Fruit fly (Drosophila melanogaster) whole organism, embryonic: ENCODE results near the gene Ptp10D.

Experiments
- Blimp-1 ChIP-seq: fragments of 200-800 bp; sonication (Bioruptor generic); optimal IDR thresholded peaks from 3 replicates; lab custom pipeline; 2018; ENCODE audit warnings: missing biosample characterization, missing genetic modification characterization, mild to moderate bottlenecking, moderate library complexity, missing genetic modification reagents
- CG10209 ChIP-seq: fragments of 200-800 bp; sonication (Bioruptor generic); optimal IDR thresholded peaks from 3 replicates; lab custom pipeline; 2017; ENCODE audit warnings: missing biosample characterization, mild to moderate bottlenecking, missing genetic modification characterization, missing genetic modification reagents
- CG10267 ChIP-seq: fragments of 200-800 bp; sonication (Bioruptor generic); optimal IDR thresholded peaks from 2 replicates; lab custom pipeline; 2018; ENCODE audit warnings: missing biosample characterization, mild to moderate bottlenecking, missing genetic modification characterization, moderate library complexity
- CG10462 ChIP-seq: fragments of 200-800 bp; sonication (Bioruptor generic); optimal IDR thresholded peaks from 2 replicates; lab custom pipeline; 2016; ENCODE audit warnings: missing biosample characterization, missing genetic modification characterization
- CG10979 ChIP-seq: fragments of 200-800 bp; sonication (Bioruptor generic); optimal IDR thresholded peaks from 2 replicates; lab custom pipeline; 2018; ENCODE audit warnings: missing biosample characterization, mild to moderate bottlenecking, missing genetic modification characterization, moderate library complexity
- CG11247 ChIP-seq: fragments of 200-800 bp; sonication (Bioruptor generic); IDR thresholded peaks from 2 replicates; pipeline ENCODE4 v1.3.6; 2022; ENCODE audit warnings: missing biosample characterization, missing genetic modification characterization
- CG11398 ChIP-seq: fragments of 200-800 bp; sonication (Bioruptor generic); optimal IDR thresholded peaks from 2 replicates; lab custom pipeline; 2016; ENCODE audit warnings: missing biosample characterization, missing genetic modification characterization
- CG12219 ChIP-seq: fragments of 200-800 bp; sonication (Bioruptor generic); optimal IDR thresholded peaks from 3 replicates; lab custom pipeline; 2018; ENCODE audit warnings: missing biosample characterization, mild to moderate bottlenecking, missing genetic modification characterization
- CG12391 ChIP-seq: fragments of 200-800 bp; sonication (Bioruptor generic); optimal IDR thresholded peaks from 3 replicates; lab custom pipeline; 2018; ENCODE audit warnings: missing biosample characterization, mild to moderate bottlenecking, missing genetic modification characterization, moderate library complexity
- CG12659 ChIP-seq: fragments of 200-800 bp; sonication (Bioruptor generic); optimal IDR thresholded peaks from 3 replicates; lab custom pipeline; 2017; ENCODE audit warnings: mild to moderate bottlenecking, missing biosample characterization, missing genetic modification reagents, missing genetic modification characterization
- CG13424 ChIP-seq: fragments of 200-800 bp; sonication (Bioruptor generic); optimal IDR thresholded peaks from 2 replicates; lab custom pipeline; 2019; ENCODE audit warnings: missing biosample characterization, mild to moderate bottlenecking, missing genetic modification characterization, moderate library complexity
- CG13775 ChIP-seq: fragments of 200-800 bp; sonication (Bioruptor generic); optimal IDR thresholded peaks from 3 replicates; lab custom pipeline; 2017; ENCODE audit warnings: missing biosample characterization, mild to moderate bottlenecking, missing genetic modification characterization
- CG14667 ChIP-seq: fragments of 200-800 bp; sonication (Bioruptor generic); IDR thresholded peaks from 2 replicates; pipeline ENCODE4 v1.3.6; 2022; ENCODE audit warnings: missing biosample characterization, missing genetic modification characterization
- CG17328 ChIP-seq: fragments of 200-800 bp; sonication (Bioruptor generic); IDR thresholded peaks from 2 replicates; pipeline ENCODE4 v1.3.6; 2022; ENCODE audit warnings: missing biosample characterization, missing genetic modification characterization
- CG17829 ChIP-seq: fragments of 200-800 bp; optimal IDR thresholded peaks from 2 replicates; lab custom pipeline; 2019; ENCODE audit warnings: missing biosample characterization, mild to moderate bottlenecking, missing genetic modification characterization, moderate library complexity
- CG3847 ChIP-seq: fragments of 200-800 bp; sonication (Bioruptor generic); IDR thresholded peaks from 2 replicates; pipeline ENCODE4 v1.3.6; 2022; ENCODE audit warnings: missing biosample characterization, missing genetic modification characterization
- CG4360 ChIP-seq: fragments of 200-800 bp; sonication (Bioruptor generic); IDR thresholded peaks from 2 replicates; pipeline ENCODE4 v1.3.6; 2022; ENCODE audit warnings: missing biosample characterization, missing genetic modification characterization
- CG43689 ChIP-seq: fragments of 200-800 bp; sonication (Bioruptor generic); IDR thresholded peaks from 2 replicates; pipeline ENCODE4 v1.3.6; 2022; ENCODE audit warnings: missing biosample characterization, missing genetic modification characterization
- CG6175 ChIP-seq: fragments of 200-800 bp; sonication (Bioruptor generic); IDR thresholded peaks from 3 replicates; pipeline ENCODE4 v1.3.6; 2022; ENCODE audit warnings: missing biosample characterization, missing genetic modification characterization
- CG6254 ChIP-seq: fragments of 200-800 bp; sonication (Bioruptor generic); optimal IDR thresholded peaks from 3 replicates; lab custom pipeline; 2017; ENCODE audit warnings: mild to moderate bottlenecking, missing biosample characterization, missing genetic modification reagents, missing genetic modification characterization
- CG6813 ChIP-seq: fragments of 200-800 bp; sonication (Bioruptor generic); optimal IDR thresholded peaks from 2 replicates; lab custom pipeline; 2017; ENCODE audit warnings: missing biosample characterization, missing genetic modification characterization, mild to moderate bottlenecking, moderate library complexity, missing genetic modification reagents
- CG8359 ChIP-seq: fragments of 200-800 bp; sonication (Bioruptor generic); optimal IDR thresholded peaks from 2 replicates; lab custom pipeline; 2017; ENCODE audit warnings: missing biosample characterization, mild to moderate bottlenecking, missing genetic modification characterization, borderline replicate concordance
- CrebB ChIP-seq: fragments of 200-800 bp; sonication (Bioruptor generic); optimal IDR thresholded peaks from 3 replicates; lab custom pipeline; 2018; ENCODE audit warnings: missing biosample characterization, mild to moderate bottlenecking, missing genetic modification characterization
- D19B ChIP-seq: fragments of 200-800 bp; sonication (Bioruptor generic); optimal IDR thresholded peaks from 2 replicates; lab custom pipeline; 2017; ENCODE audit warnings: missing biosample characterization, mild to moderate bottlenecking, missing genetic modification characterization
- Deaf1 ChIP-seq: fragments of 200-800 bp; optimal IDR thresholded peaks from 3 replicates; lab custom pipeline; 2019; ENCODE audit warnings: missing biosample characterization, mild to moderate bottlenecking, missing genetic modification characterization, moderate library complexity
- Dip2 ChIP-seq: fragments of 200-800 bp; sonication (Bioruptor generic); IDR thresholded peaks from 2 replicates; pipeline ENCODE4 v1.3.6; 2022; ENCODE audit warnings: missing biosample characterization, missing genetic modification characterization
- Dref ChIP-seq: fragments of 200-800 bp; sonication (Bioruptor generic); IDR thresholded peaks from 2 replicates; pipeline ENCODE4 v1.3.6; 2022; ENCODE audit warnings: missing biosample characterization, missing genetic modification characterization
- Ets97D ChIP-seq: fragments of 200-800 bp; sonication (Bioruptor generic); optimal IDR thresholded peaks from 3 replicates; lab custom pipeline; 2016; ENCODE audit warnings: missing biosample characterization, missing genetic modification characterization
- GATAe ChIP-seq: fragments of 200-800 bp; sonication (Bioruptor generic); conservative IDR thresholded peaks from 2 replicates; pipeline ENCODE4 v1.3.6; 2022; ENCODE audit warnings: missing biosample characterization, missing genetic modification characterization
- H15 ChIP-seq: fragments of 200-800 bp; sonication (Bioruptor generic); IDR thresholded peaks from 3 replicates; pipeline ENCODE4 v1.3.6; 2022; ENCODE audit warnings: missing biosample characterization, missing genetic modification characterization
- H2.0 ChIP-seq: fragments of 200-800 bp; sonication (Bioruptor generic); IDR thresholded peaks from 2 replicates; pipeline ENCODE4 v1.3.6; 2022; ENCODE audit warnings: missing biosample characterization, missing genetic modification characterization
- HmgD ChIP-seq: fragments of 200-800 bp; sonication (Bioruptor generic); optimal IDR thresholded peaks from 3 replicates; lab custom pipeline; 2016; ENCODE audit warnings: missing biosample characterization, missing genetic modification characterization
- MESR4 ChIP-seq: fragments of 200-800 bp; sonication (Bioruptor generic); optimal IDR thresholded peaks from 2 replicates; lab custom pipeline; 2018; ENCODE audit warnings: missing biosample characterization, mild to moderate bottlenecking, missing genetic modification characterization, moderate library complexity
- Scr ChIP-seq: fragments of 200-800 bp; sonication (Bioruptor generic); IDR thresholded peaks from 2 replicates; pipeline ENCODE4 v1.3.6; 2022; ENCODE audit warnings: missing biosample characterization, missing genetic modification characterization; ENCODE audit not compliant: partially characterized antibody
- cato ChIP-seq: fragments of 200-800 bp; sonication (Bioruptor generic); optimal IDR thresholded peaks from 2 replicates; lab custom pipeline; 2016; ENCODE audit warnings: missing biosample characterization, missing genetic modification characterization, borderline replicate concordance
- chm ChIP-seq: fragments of 200-800 bp; sonication (Bioruptor generic); IDR thresholded peaks from 2 replicates; pipeline ENCODE4 v1.3.6; 2022; ENCODE audit warnings: missing biosample characterization, missing genetic modification characterization
- crp ChIP-seq, 2 experiments: fragments of 200-800 bp; sonication (Bioruptor generic); optimal IDR thresholded peaks; 2 replicates in 1 of 2; 3 replicates in 1 of 2; lab custom pipeline; 2017; ENCODE audit warnings: missing biosample characterization in 2 of 2, missing genetic modification characterization in 2 of 2, mild to moderate bottlenecking in 1 of 2, moderate library complexity in 1 of 2
- dati ChIP-seq: fragments of 200-800 bp; sonication (Bioruptor generic); IDR thresholded peaks from 2 replicates; pipeline ENCODE4 v1.3.6; 2022; ENCODE audit warnings: missing biosample characterization, missing genetic modification characterization
- dysf ChIP-seq: fragments of 200-800 bp; sonication (Bioruptor generic); IDR thresholded peaks from 3 replicates; pipeline ENCODE4 v1.3.6; 2022; ENCODE audit warnings: missing biosample characterization, missing genetic modification characterization
- ems ChIP-seq: fragments of 200-800 bp; sonication (Bioruptor generic); optimal IDR thresholded peaks from 3 replicates; lab custom pipeline; 2016; ENCODE audit warnings: missing biosample characterization, missing genetic modification characterization
- eyg ChIP-seq: fragments of 200-800 bp; sonication (Bioruptor generic); optimal IDR thresholded peaks from 3 replicates; lab custom pipeline; 2016; ENCODE audit warnings: missing biosample characterization, missing genetic modification characterization
- fu2 ChIP-seq: fragments of 200-800 bp; sonication (Bioruptor generic); optimal IDR thresholded peaks from 2 replicates; lab custom pipeline; 2016; ENCODE audit warnings: missing biosample characterization, missing genetic modification characterization
- her ChIP-seq: fragments of 200-800 bp; sonication (Bioruptor generic); optimal IDR thresholded peaks from 2 replicates; lab custom pipeline; 2016; ENCODE audit warnings: missing biosample characterization, missing genetic modification characterization
- inv ChIP-seq: fragments of 200-800 bp; sonication (Bioruptor generic); IDR thresholded peaks from 2 replicates; pipeline ENCODE4 v1.3.6; 2022; ENCODE audit warnings: missing biosample characterization, missing genetic modification characterization; ENCODE audit not compliant: partially characterized antibody
- org-1 ChIP-seq: fragments of 200-800 bp; sonication (Bioruptor generic); optimal IDR thresholded peaks from 2 replicates; lab custom pipeline; 2017; ENCODE audit warnings: missing biosample characterization, missing genetic modification characterization
- schlank ChIP-seq: fragments of 200-800 bp; sonication (Bioruptor generic); optimal IDR thresholded peaks from 2 replicates; lab custom pipeline; 2018; ENCODE audit warnings: missing biosample characterization, mild to moderate bottlenecking, missing genetic modification characterization
- slbo ChIP-seq: fragments of 200-800 bp; sonication (Bioruptor generic); IDR thresholded peaks from 2 replicates; pipeline ENCODE4 v1.3.6; 2022; ENCODE audit warnings: missing biosample characterization, missing genetic modification characterization
- sr ChIP-seq: fragments of 200-800 bp; sonication (Bioruptor generic); IDR thresholded peaks from 3 replicates; pipeline ENCODE4 v1.3.6; 2022; ENCODE audit warnings: missing biosample characterization, missing genetic modification characterization
- unc-4 ChIP-seq: fragments of 200-800 bp; sonication (Bioruptor generic); IDR thresholded peaks from 2 replicates; pipeline ENCODE4 v1.3.6; 2022; ENCODE audit warnings: missing biosample characterization, missing genetic modification characterization; ENCODE audit not compliant: partially characterized antibody
- vvl ChIP-seq: fragments of 200-800 bp; sonication (Bioruptor generic); IDR thresholded peaks from 2 replicates; pipeline ENCODE4 v1.3.6; 2022; ENCODE audit warnings: missing biosample characterization, missing genetic modification characterization
- wor ChIP-seq: fragments of 200-800 bp; sonication (Bioruptor generic); IDR thresholded peaks from 2 replicates; pipeline ENCODE4 v1.3.6; 2022; ENCODE audit warnings: missing biosample characterization, missing genetic modification characterization

The Ptp10D gene

dm6 chrX:11720138-11720537 is 98.3 kb downstream of the Ptp10D start, which contains the start of gene Tango10 (continued):
- TF ChIP-seq eyg (GFP tag; lab: Kevin White, UChicago) (peak; percentile 5), MESR4 (peak; percentile 69), Scr (peak; percentile 83), CG6813 (GFP tag; lab: Kevin White, UChicago) (no peak), CG14667 (GFP tag; lab: Robert Waterston, UW) (no peak), CG6175 (GFP tag; lab: Robert Waterston, UW) (no peak), CG12659 (GFP tag; lab: Kevin White, UChicago) (peak; percentile 75), CG13424 (tag; lab: Kevin White, UChicago) (peak; percentile 81), CG4360 (GFP tag; lab: Robert Waterston, UW) (no peak), CG13775 (GFP tag; lab: Kevin White, UChicago) (peak; percentile 67), her (peak; percentile 20), slbo (peak; percentile 73), CG17829 (peak; percentile 26), CG6254 (GFP tag; lab: Kevin White, UChicago) (no peak), Dref (GFP tag; lab: Robert Waterston, UW) (peak; percentile 71), CG11247 (no peak), H2.0 (GFP tag; lab: Robert Waterston, UW) (no peak), HmgD (GFP tag; lab: Kevin White, UChicago) (peak; percentile 22), D19B (GFP tag; lab: Kevin White, UChicago) (no peak), CG43689 (no peak), dysf (GFP tag; lab: Robert Waterston, UW) (peak; percentile 50; the same call in 2 of the 3 replicates), CG10462 (GFP tag; lab: Kevin White, UChicago) (peak; percentile 6), dati (no peak), CG10209 (GFP tag; lab: Kevin White, UChicago) (no peak), unc-4 (GFP tag; lab: Robert Waterston, UW) (peak; percentile 84), wor (peak; percentile 46; the same call in 1 of the 2 replicates), H15 (GFP tag; lab: Robert Waterston, UW) (peak; percentile 34; the same call in 1 of the 3 replicates), CG17328 (no peak; the same call in 1 of the 2 replicates), fu2 (GFP tag; lab: Kevin White, UChicago) (peak; percentile 51), CG8359 (GFP tag; lab: Kevin White, UChicago) (no peak), Blimp-1 (GFP tag; lab: Kevin White, UChicago) (peak; percentile 62), CG10979 (tag; lab: Kevin White, UChicago) (peak; percentile 63), sr (GFP tag; lab: Robert Waterston, UW) (no peak), ems (GFP tag; lab: Kevin White, UChicago) (no peak), crp (GFP tag; optimal IDR thresholded peaks at IDR 0.05; lab: Kevin White, UChicago) (peak in 1 of 2 experiments; percentile 61), Deaf1 (tag; lab: Kevin White, UChicago) (no peak), inv (GFP tag; lab: Robert Waterston, UW) (peak; percentile 82), Dip2 (GFP tag; lab: Robert Waterston, UW) (no peak), Ets97D (GFP tag; lab: Kevin White, UChicago) (peak; percentile 66), vvl (GFP tag; lab: Robert Waterston, UW) (peak; percentile 46; the same call in 1 of the 2 replicates), CrebB (tag; lab: Kevin White, UChicago) (no peak), CG12391 (tag; lab: Kevin White, UChicago) (peak; percentile 60), org-1 (GFP tag; lab: Kevin White, UChicago) (no peak), CG3847 (GFP tag; lab: Robert Waterston, UW) (peak; percentile 65), chm (GFP tag; lab: Robert Waterston, UW) (no peak), CG11398 (GFP tag; lab: Kevin White, UChicago) (no peak), CG12219 (GFP tag; lab: Kevin White, UChicago) (peak; percentile 18), CG10267 (peak; percentile 51), GATAe (GFP tag; lab: Robert Waterston, UW) (no peak), cato (GFP tag; lab: Kevin White, UChicago) (no peak), schlank (tag; lab: Kevin White, UChicago) (no peak)
